Fruit fly (Drosophila melanogaster): ENCODE measurements around the gene Elp4.

DNA sequence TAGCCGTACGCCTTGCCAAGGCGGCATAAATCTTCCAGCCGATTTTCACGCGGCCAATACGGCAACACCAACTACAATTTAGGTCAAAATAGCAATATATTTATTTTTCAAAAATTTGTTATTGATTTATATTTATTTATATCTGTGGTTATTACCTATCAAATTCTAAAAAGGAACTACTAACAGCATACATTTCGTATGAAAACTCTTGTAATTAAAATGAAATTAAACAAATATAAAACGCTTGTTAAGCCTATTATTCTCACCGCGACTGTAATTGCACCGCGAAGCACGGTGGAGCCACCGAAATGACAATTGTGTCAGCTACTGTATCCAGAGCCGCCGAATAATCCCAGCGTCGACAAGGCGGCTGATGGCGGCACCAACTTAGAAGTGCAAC, 24.5 kb upstream of the Elp4 start:
- TF ChIP-seq Myc (optimal IDR thresholded peaks at IDR 0.05) (no peak), Sin3A (optimal IDR thresholded peaks at IDR 0.05) (no peak), h (optimal IDR thresholded peaks at IDR 0.05) (no peak), insv (optimal IDR thresholded peaks at IDR 0.05) (no peak)

Measured in Kc167 (cell line).